Fruit fly (Drosophila melanogaster) whole organism, wandering third instar larva: ENCODE measurements around the gene CG13876.

Experiments
- Abd-B ChIP-seq: fragments of >200 bp; optimal IDR thresholded peaks from 2 replicates; lab custom pipeline; 2017; ENCODE audit warnings: missing biosample characterization, missing genetic modification characterization
- CG32264 ChIP-seq: fragments of 200-800 bp; sonication (Bioruptor generic); optimal IDR thresholded peaks from 2 replicates; lab custom pipeline; 2016; ENCODE audit warnings: missing biosample characterization, missing genetic modification characterization
- CG9705 ChIP-seq: fragments of 200-800 bp; sonication (Bioruptor generic); optimal IDR thresholded peaks from 2 replicates; lab custom pipeline; 2018; ENCODE audit warnings: missing biosample characterization, mild to moderate bottlenecking, missing genetic modification characterization
- CrebA ChIP-seq: fragments of 200-800 bp; sonication (Bioruptor generic); optimal IDR thresholded peaks from 2 replicates; lab custom pipeline; 2016; ENCODE audit warnings: missing biosample characterization, mild to moderate bottlenecking, missing genetic modification characterization, borderline replicate concordance
- Dfd ChIP-seq: fragments of >200 bp; optimal IDR thresholded peaks from 2 replicates; lab custom pipeline; 2017; ENCODE audit warnings: missing biosample characterization, missing genetic modification characterization
- Dif ChIP-seq: fragments of 200-275, 200-300 bp; sonication (Bioruptor generic); optimal IDR thresholded peaks from 2 replicates; lab custom pipeline; 2018; ENCODE audit warnings: missing biosample characterization, missing genetic modification characterization; ENCODE audit not compliant: partially characterized antibody
- GATAd ChIP-seq: sonication (Bioruptor generic); optimal IDR thresholded peaks from 2 replicates; lab custom pipeline; 2016; ENCODE audit warnings: missing biosample characterization, missing genetic modification characterization
- HLH106 ChIP-seq: fragments of 200-800 bp; optimal IDR thresholded peaks from 3 replicates; lab custom pipeline; 2019; ENCODE audit warnings: missing biosample characterization, mild to moderate bottlenecking, missing genetic modification characterization, moderate library complexity
- Hnf4 ChIP-seq: fragments of 200-800 bp; sonication (Bioruptor generic); optimal IDR thresholded peaks from 2 replicates; lab custom pipeline; 2016; ENCODE audit warnings: missing biosample characterization, mild to moderate bottlenecking, missing genetic modification characterization
- Hr78 ChIP-seq: fragments of >200 bp; optimal IDR thresholded peaks from 2 replicates; lab custom pipeline; 2017; ENCODE audit warnings: missing biosample characterization, missing genetic modification characterization
- Hr83 ChIP-seq: fragments of 200-300 bp; sonication (Bioruptor generic); optimal IDR thresholded peaks from 2 replicates; lab custom pipeline; 2016; ENCODE audit warnings: missing biosample characterization, mild to moderate bottlenecking, missing genetic modification characterization, moderate library complexity; ENCODE audit not compliant: poor library complexity, severe bottlenecking
- Jra ChIP-seq: sonication (Bioruptor generic); optimal IDR thresholded peaks from 2 replicates; lab custom pipeline; 2016; ENCODE audit warnings: missing biosample characterization, missing genetic modification characterization
- Mio ChIP-seq: sonication (Bioruptor generic); optimal IDR thresholded peaks from 2 replicates; lab custom pipeline; 2016; ENCODE audit warnings: missing biosample characterization, missing genetic modification characterization
- Myc ChIP-seq: fragments of >200 bp; optimal IDR thresholded peaks from 2 replicates; lab custom pipeline; 2017
- N ChIP-seq: fragments of >200 bp; optimal IDR thresholded peaks from 2 replicates; lab custom pipeline; 2018; ENCODE audit warnings: missing biosample characterization, missing external identifiers, missing genetic modification characterization
- OdsH ChIP-seq: fragments of 200-800 bp; sonication (Bioruptor generic); optimal IDR thresholded peaks from 2 replicates; lab custom pipeline; 2016; ENCODE audit warnings: missing biosample characterization, mild to moderate bottlenecking, missing genetic modification characterization
- Rel ChIP-seq, 2 experiments: fragments of 200-800 bp; sonication (Bioruptor generic) in 1 of 2; optimal IDR thresholded peaks; 2 replicates in 1 of 2; 3 replicates in 1 of 2; lab custom pipeline; 2016 to 2019; ENCODE audit warnings: mild to moderate bottlenecking in 2 of 2, missing biosample characterization in 2 of 2, missing genetic modification characterization in 2 of 2, moderate library complexity in 1 of 2
- Sp1 ChIP-seq: fragments of 200-800 bp; sonication (Bioruptor generic); optimal IDR thresholded peaks from 3 replicates; lab custom pipeline; 2019; ENCODE audit warnings: missing biosample characterization, mild to moderate bottlenecking, missing genetic modification characterization, moderate library complexity
- Vsx2 ChIP-seq: fragments of 200-300, 225-300 bp; sonication (Bioruptor generic); optimal IDR thresholded peaks from 2 replicates; lab custom pipeline; 2018; ENCODE audit warnings: missing biosample characterization, missing genetic modification characterization; ENCODE audit not compliant: partially characterized antibody
- br ChIP-seq: fragments of 200-800 bp; sonication (Bioruptor generic); optimal IDR thresholded peaks from 2 replicates; lab custom pipeline; 2016; ENCODE audit warnings: missing biosample characterization, missing genetic modification characterization
- brk ChIP-seq: fragments of 200-800 bp; sonication (Bioruptor generic); optimal IDR thresholded peaks from 2 replicates; lab custom pipeline; 2016; ENCODE audit warnings: missing biosample characterization, mild to moderate bottlenecking, missing genetic modification characterization
- dl ChIP-seq, 2 experiments: fragments of 175-275, 200-275 bp in 1 of 2; fragments of 200-275 bp in 1 of 2; sonication (Bioruptor generic); optimal IDR thresholded peaks; lab custom pipeline; 2018; ENCODE audit warnings: mild to moderate bottlenecking in 2 of 2, missing biosample characterization in 2 of 2, missing genetic modification characterization in 2 of 2, moderate library complexity in 2 of 2; ENCODE audit not compliant: partially characterized antibody in 2 of 2, insufficient read depth in 1 of 2
- dmrt93B ChIP-seq: fragments of 200-800 bp; sonication (Bioruptor generic); optimal IDR thresholded peaks from 2 replicates; lab custom pipeline; 2018; ENCODE audit warnings: missing biosample characterization, mild to moderate bottlenecking, missing genetic modification characterization
- dsf ChIP-seq: sonication (Bioruptor generic); optimal IDR thresholded peaks from 2 replicates; lab custom pipeline; 2016; ENCODE audit warnings: missing biosample characterization, missing genetic modification characterization, borderline replicate concordance
- ey ChIP-seq: fragments of 200-800 bp; sonication (Bioruptor generic); optimal IDR thresholded peaks from 2 replicates; lab custom pipeline; 2016; ENCODE audit warnings: missing biosample characterization, missing genetic modification characterization
- fru ChIP-seq: fragments of 200-800 bp; sonication (Bioruptor generic); optimal IDR thresholded peaks from 3 replicates; lab custom pipeline; 2016; ENCODE audit warnings: missing biosample characterization, mild to moderate bottlenecking, missing genetic modification characterization
- jim ChIP-seq: fragments of 175-275, 200-325 bp; sonication (Bioruptor generic); optimal IDR thresholded peaks from 2 replicates; lab custom pipeline; 2016; ENCODE audit warnings: missing biosample characterization, mild to moderate bottlenecking, missing genetic modification characterization
- lola ChIP-seq: fragments of >200 bp; optimal IDR thresholded peaks from 2 replicates; lab custom pipeline; 2017; ENCODE audit warnings: missing biosample characterization, missing genetic modification characterization
- pan ChIP-seq: fragments of >200 bp; optimal IDR thresholded peaks from 2 replicates; lab custom pipeline; 2017
- psq ChIP-seq: fragments of 200-800 bp; sonication (Bioruptor generic); optimal IDR thresholded peaks from 3 replicates; lab custom pipeline; 2017; ENCODE audit warnings: missing biosample characterization, mild to moderate bottlenecking, missing genetic modification characterization, moderate library complexity
- rgr ChIP-seq: fragments of 200-800 bp; sonication (Bioruptor generic); optimal IDR thresholded peaks from 3 replicates; lab custom pipeline; 2016; ENCODE audit warnings: missing biosample characterization, mild to moderate bottlenecking, missing genetic modification characterization
- sage ChIP-seq: fragments of 200-800 bp; sonication (Bioruptor generic); optimal IDR thresholded peaks from 2 replicates; lab custom pipeline; 2016; ENCODE audit warnings: missing biosample characterization, mild to moderate bottlenecking, missing genetic modification characterization
- tai ChIP-seq: sonication (Bioruptor generic); optimal IDR thresholded peaks from 2 replicates; lab custom pipeline; 2016; ENCODE audit warnings: missing biosample characterization, missing genetic modification characterization
- usp ChIP-seq: fragments of >200 bp; optimal IDR thresholded peaks from 2 replicates; lab custom pipeline; 2017; ENCODE audit warnings: missing biosample characterization, missing genetic modification characterization
- woc ChIP-seq: sonication (Bioruptor generic); optimal IDR thresholded peaks from 2 replicates; lab custom pipeline; 2016; ENCODE audit warnings: missing biosample characterization, mild to moderate bottlenecking, missing genetic modification characterization

CG13876 gene

DNA sequence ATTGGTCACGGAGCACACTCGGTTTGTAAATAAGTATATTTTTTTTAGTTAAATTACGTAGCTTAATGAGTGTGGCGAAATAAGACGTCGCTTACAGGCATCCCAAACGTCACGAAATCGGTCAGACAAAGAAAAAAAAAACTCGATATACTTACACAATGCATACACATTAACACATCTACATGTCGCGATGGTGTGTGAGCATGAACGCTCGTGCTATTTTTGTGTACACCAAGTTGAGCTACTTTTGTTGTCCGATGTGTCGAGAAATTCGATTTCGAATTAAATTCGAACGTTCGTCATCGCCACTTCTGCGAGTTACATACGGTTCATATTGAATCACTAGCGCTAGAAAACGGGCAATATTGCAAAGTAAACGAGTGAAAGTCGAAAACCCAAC, 19.2 kb downstream of the CG13876 start (continued):
- TF ChIP-seq usp (GFP tag; lab: Kevin White, UChicago), result no peak
- TF ChIP-seq OdsH (GFP tag; lab: Kevin White, UChicago), result no peak
- TF ChIP-seq Vsx2, result no peak
- no peak for TF ChIP-seq Dif
- TF ChIP-seq Rel (GFP tag; optimal IDR thresholded peaks at IDR 0.05; lab: Kevin White, UChicago), result no peak
- TF ChIP-seq Rel (tag; optimal IDR thresholded peaks at IDR 0.05; lab: Kevin White, UChicago), result no peak

- no peak for TF ChIP-seq jim
- TF ChIP-seq sage (GFP tag; lab: Kevin White, UChicago), result peak; percentile 0
- TF ChIP-seq Rel (GFP tag; optimal IDR thresholded peaks at IDR 0.05; lab: Kevin White, UChicago), result no peak
- peak; percentile 67 for TF ChIP-seq Rel (tag; optimal IDR thresholded peaks at IDR 0.05; lab: Kevin White, UChicago)
Observed at dm6 chr3L:231504-231903, 25.6 kb downstream of the CG13876 start, which contains the start of gene CG42846. Gene CG42846 (minus strand): TSS chr3L:231604.

dm6 chr3L:232267-232666, 26.3 kb downstream of the CG13876 start, which contains the start of gene CG34454:
Gene CG34454 (minus strand): TSS chr3L:232350.
- TF ChIP-seq GATAd (GFP tag; lab: Kevin White, UChicago) (no peak), Abd-B (no peak), usp (GFP tag; lab: Kevin White, UChicago) (no peak), Hr78 (GFP tag; lab: Kevin White, UChicago) (no peak), Sp1 (GFP tag; lab: Kevin White, UChicago) (no peak), lola (GFP tag; lab: Kevin White, UChicago) (no peak), dsf (GFP tag; lab: Kevin White, UChicago) (no peak), br (GFP tag; lab: Kevin White, UChicago) (no peak), OdsH (GFP tag; lab: Kevin White, UChicago) (no peak), HLH106 (tag; lab: Kevin White, UChicago) (no peak), dmrt93B (GFP tag; lab: Kevin White, UChicago) (no peak), dl (GFP tag; optimal IDR thresholded peaks at IDR 0.05; lab: Kevin White, UChicago; ENCODE audit: insufficient read depth in 1 of 2, partially characterized antibody in 2 of 2) (no peak), jim (no peak), Jra (GFP tag; lab: Kevin White, UChicago) (no peak), rgr (no peak)

dm6 chr3L:233251-233650, 27.3 kb downstream of the CG13876 start, which contains the start of gene CG34453:
Gene CG34453 (minus strand): TSS chr3L:233351.
- TF ChIP-seq pan (no peak), N (no peak), woc (GFP tag; lab: Kevin White, UChicago) (no peak), fru (GFP tag; lab: Kevin White, UChicago) (no peak), tai (GFP tag; lab: Kevin White, UChicago) (no peak), CG32264 (no peak), Myc (lab: Kevin White, UChicago) (no peak), ey (GFP tag; lab: Kevin White, UChicago) (no peak), Mio (GFP tag; lab: Kevin White, UChicago) (no peak), Dif (no peak), usp (GFP tag; lab: Kevin White, UChicago) (no peak), CG9705 (GFP tag; lab: Kevin White, UChicago) (no peak), Rel (GFP tag; optimal IDR thresholded peaks at IDR 0.05; lab: Kevin White, UChicago) (no peak), Rel (tag; optimal IDR thresholded peaks at IDR 0.05; lab: Kevin White, UChicago) (no peak), CrebA (no peak)
- TF ChIP-seq, all 38 proteins: peak for 0

dm6 chr3L:234337-234736, 28.4 kb downstream of the CG13876 start:
- TF ChIP-seq psq (GFP tag; lab: Kevin White, UChicago), result no peak
- TF ChIP-seq Sp1 (GFP tag; lab: Kevin White, UChicago), result no peak
- no peak for TF ChIP-seq Hnf4 (GFP tag; lab: Kevin White, UChicago)
- no peak for TF ChIP-seq Mio (GFP tag; lab: Kevin White, UChicago)
- TF ChIP-seq dmrt93B (GFP tag; lab: Kevin White, UChicago), result no peak
- no peak for TF ChIP-seq tai (GFP tag; lab: Kevin White, UChicago)
- TF ChIP-seq dl (GFP tag; optimal IDR thresholded peaks at IDR 0.05; lab: Kevin White, UChicago; ENCODE audit: insufficient read depth in 1 of 2, partially characterized antibody in 2 of 2), result no peak
- no peak for TF ChIP-seq jim
- TF ChIP-seq Jra (GFP tag; lab: Kevin White, UChicago), result no peak
- no peak for TF ChIP-seq CrebA
- no peak for TF ChIP-seq Vsx2
- no peak for TF ChIP-seq HLH106 (tag; lab: Kevin White, UChicago)
- TF ChIP-seq Dfd (GFP tag; lab: Kevin White, UChicago), result no peak
- no peak for TF ChIP-seq Hr83 (GFP tag; lab: Kevin White, UChicago)
- TF ChIP-seq Rel (GFP tag; optimal IDR thresholded peaks at IDR 0.05; lab: Kevin White, UChicago), result no peak
- no peak for TF ChIP-seq Rel (tag; optimal IDR thresholded peaks at IDR 0.05; lab: Kevin White, UChicago)
- no peak for TF ChIP-seq brk (GFP tag; lab: Kevin White, UChicago)
- TF ChIP-seq br (GFP tag; lab: Kevin White, UChicago), result no peak
